Fruit fly (Drosophila melanogaster) whole organism: ENCODE measurements around the gene CG9970.

Experiments
- Dll ChIP-seq: fragments of >200 bp; optimal IDR thresholded peaks from 2 replicates; lab custom pipeline; 2017
- EcR ChIP-seq, 2 experiments: fragments of >200 bp; optimal IDR thresholded peaks; 2 replicates each; lab custom pipeline; 2017; ENCODE audit warnings: missing biosample characterization in 2 of 2, missing genetic modification characterization in 2 of 2, missing genetic modification reagents in 2 of 2
- pan ChIP-seq: fragments of >200 bp; optimal IDR thresholded peaks from 2 replicates; lab custom pipeline; 2017
- psq ChIP-seq: fragments of >200 bp; optimal IDR thresholded peaks from 2 replicates; lab custom pipeline; 2017
- usp ChIP-seq: fragments of >200 bp; optimal IDR thresholded peaks from 2 replicates; lab custom pipeline; 2017; ENCODE audit warnings: missing biosample characterization, missing genetic modification characterization, mixed read lengths

DNA sequence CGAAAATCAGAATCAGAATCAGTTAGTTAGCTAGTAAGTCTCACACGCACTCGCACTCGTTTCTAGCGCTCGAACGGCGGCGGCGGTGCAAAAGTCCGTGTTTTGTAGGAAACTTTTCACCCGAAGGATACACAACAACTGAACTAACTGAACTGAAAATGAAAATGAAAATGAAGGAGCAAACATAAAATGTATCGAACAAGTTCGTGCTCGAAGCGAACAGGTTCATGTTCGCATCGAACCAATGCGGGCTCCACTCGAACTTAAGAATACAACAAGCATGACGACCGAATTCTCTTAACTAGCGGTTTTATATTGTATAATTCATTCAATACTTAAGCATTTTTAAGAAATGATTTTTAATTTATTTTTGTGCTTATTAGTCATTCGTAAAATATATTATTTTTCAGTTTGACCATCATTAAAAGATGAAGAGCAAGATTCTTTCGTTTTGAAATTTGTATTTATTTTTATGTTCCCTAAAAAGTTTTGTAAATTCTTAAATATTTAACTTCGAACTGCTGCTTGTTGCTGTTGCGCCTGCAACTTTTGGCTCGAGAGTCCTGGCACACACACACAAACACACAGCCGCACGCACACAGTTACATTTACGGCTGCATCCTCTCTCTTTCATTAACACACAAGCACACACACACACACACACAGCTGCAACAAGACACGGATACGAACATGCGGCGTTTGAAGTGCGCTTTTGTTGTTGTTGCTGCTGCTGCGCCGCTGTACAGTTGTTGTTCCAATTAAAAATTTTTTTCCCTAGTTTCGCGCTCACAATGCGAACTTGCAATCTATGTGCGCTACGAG, 37.2 kb downstream of the CG9970 start, which contains the start of gene Tet:
- no peak for TF ChIP-seq psq (lab: Kevin White, UChicago)
- TF ChIP-seq pan = no peak
- no peak for TF ChIP-seq Dll (lab: Kevin White, UChicago)
- no peak for TF ChIP-seq usp (GFP tag; lab: Kevin White, UChicago)
- TF ChIP-seq EcR (GFP tag; optimal IDR thresholded peaks at IDR 0.05; lab: Kevin White, UChicago) = no peak
